Fruit fly (Drosophila melanogaster): ENCODE results near the gene mdy.
A peak's percentile ranks its signal among the peaks of the same experiment; 100 is the strongest.

mdy gene

dm6 chr2L:16819714-16820113, 3.3 kb downstream of the mdy start (continued):
- TF ChIP-seq pros (GFP tag; optimal IDR thresholded peaks at IDR 0.05), result no peak
- TF ChIP-seq CG13287 (GFP tag; IDR thresholded peaks at IDR 0.05; ENCODE audit: partially characterized antibody), result no peak
- no peak for TF ChIP-seq dati (GFP tag; IDR thresholded peaks at IDR 0.05)
- no peak for TF ChIP-seq CG3847 (GFP tag; IDR thresholded peaks at IDR 0.05)
- no peak for TF ChIP-seq onecut (GFP tag; IDR thresholded peaks at IDR 0.05)
- no peak for TF ChIP-seq jing (GFP tag; optimal IDR thresholded peaks at IDR 0.05)
- no peak for TF ChIP-seq Doc2 (GFP tag; IDR thresholded peaks at IDR 0.05)
- TF ChIP-seq ken (GFP tag; IDR thresholded peaks at IDR 0.05), result no peak
- TF ChIP-seq CG11560 (tag; IDR thresholded peaks at IDR 0.05), result no peak
- no peak for TF ChIP-seq inv (GFP tag; IDR thresholded peaks at IDR 0.05; ENCODE audit: partially characterized antibody)
- no peak for TF ChIP-seq Bteb2 (GFP tag; optimal IDR thresholded peaks at IDR 0.05)
- TF ChIP-seq Spps (tag; optimal IDR thresholded peaks at IDR 0.05), result no peak
- TF ChIP-seq sens-2 (GFP tag; IDR thresholded peaks at IDR 0.05), result no peak
- no peak for TF ChIP-seq CG4360 (GFP tag; IDR thresholded peaks at IDR 0.05)
- TF ChIP-seq NfI (GFP tag; optimal IDR thresholded peaks at IDR 0.05), result no peak
- no peak for TF ChIP-seq CG42726 (GFP tag; IDR thresholded peaks at IDR 0.05; ENCODE audit: partially characterized antibody)
- no peak for TF ChIP-seq Poxn (GFP tag; IDR thresholded peaks at IDR 0.05)
- no peak for TF ChIP-seq kay (GFP tag; optimal IDR thresholded peaks at IDR 0.05)
- TF ChIP-seq MBD-R2 (GFP tag; IDR thresholded peaks at IDR 0.05), result no peak
- TF ChIP-seq CG3726 (GFP tag; IDR thresholded peaks at IDR 0.05), result no peak
- TF ChIP-seq CG2875 (GFP tag; optimal IDR thresholded peaks at IDR 0.05), result no peak
- TF ChIP-seq CG16813 (GFP tag; IDR thresholded peaks at IDR 0.05; ENCODE audit: partially characterized antibody), result no peak
- TF ChIP-seq ro (GFP tag; IDR thresholded peaks at IDR 0.05), result no peak
- TF ChIP-seq CG32532 (GFP tag; IDR thresholded peaks at IDR 0.05), result no peak
- TF ChIP-seq Mad (GFP tag; optimal IDR thresholded peaks at IDR 0.05), result no peak
- no peak for TF ChIP-seq Ptx1 (GFP tag; IDR thresholded peaks at IDR 0.05)
- TF ChIP-seq Hmx (GFP tag; optimal IDR thresholded peaks at IDR 0.05), result no peak
- TF ChIP-seq CG43689 (GFP tag; IDR thresholded peaks at IDR 0.05), result no peak
- TF ChIP-seq CG14050 (GFP tag; IDR thresholded peaks at IDR 0.05), result no peak
- TF ChIP-seq Scr (GFP tag; IDR thresholded peaks at IDR 0.05; ENCODE audit: partially characterized antibody), result no peak
- no peak for TF ChIP-seq Awh (GFP tag; IDR thresholded peaks at IDR 0.05)
- peak; percentile 32 for TF ChIP-seq CG12299 (tag; optimal IDR thresholded peaks at IDR 0.05)
- no peak for TF ChIP-seq H15 (GFP tag; IDR thresholded peaks at IDR 0.05)
- no peak for TF ChIP-seq otp (GFP tag; IDR thresholded peaks at IDR 0.05)
- TF ChIP-seq CHES-1-like (GFP tag; optimal IDR thresholded peaks at IDR 0.05), result no peak
- TF ChIP-seq ranshi (GFP tag; IDR thresholded peaks at IDR 0.05), result no peak
- no peak for TF ChIP-seq CG7271 (tag; optimal IDR thresholded peaks at IDR 0.05)
- no peak for TF ChIP-seq Usf (GFP tag; optimal IDR thresholded peaks at IDR 0.05)
- no peak for TF ChIP-seq Tbp (GFP tag; optimal IDR thresholded peaks at IDR 0.05)
- TF ChIP-seq CG7357 (GFP tag; IDR thresholded peaks at IDR 0.05), result no peak
- no peak for TF ChIP-seq CG3995 (GFP tag; optimal IDR thresholded peaks at IDR 0.05)
- peak; percentile 62 for TF ChIP-seq odd (GFP tag; optimal IDR thresholded peaks at IDR 0.05)
- no peak for TF ChIP-seq CG31441 (GFP tag; IDR thresholded peaks at IDR 0.05)
- no peak for TF ChIP-seq E2f1 (GFP tag; IDR thresholded peaks at IDR 0.05)
- no peak for TF ChIP-seq Blimp-1 (GFP tag; optimal IDR thresholded peaks at IDR 0.05)
- TF ChIP-seq bowl (GFP tag; IDR thresholded peaks at IDR 0.05), result no peak
- TF ChIP-seq schlank (tag; optimal IDR thresholded peaks at IDR 0.05), result peak; percentile 10
- TF ChIP-seq CG8359 (GFP tag; optimal IDR thresholded peaks at IDR 0.05; ENCODE audit: borderline replicate concordance), result no peak
- TF ChIP-seq Sin3A (optimal IDR thresholded peaks at IDR 0.05), result no peak
- TF ChIP-seq Chrac-16 (GFP tag; optimal IDR thresholded peaks at IDR 0.05), result no peak
- TF ChIP-seq CG12236 (GFP tag; optimal IDR thresholded peaks at IDR 0.05), result no peak
- no peak for TF ChIP-seq pzg (GFP tag; optimal IDR thresholded peaks at IDR 0.05)
- TF ChIP-seq gro (GFP tag; optimal IDR thresholded peaks at IDR 0.05), result no peak
- TF ChIP-seq jumu (GFP tag; optimal IDR thresholded peaks at IDR 0.05), result no peak
